Fruit fly (Drosophila melanogaster): ENCODE data around the gene Deaf1.

The Deaf1 gene

dm6 chr3L:19793438-19793998, 24.5 kb upstream of the Deaf1 start, which contains the start of the genes CG42637, Gyc76C and SREBP (continued):
- TF ChIP-seq CG16779 (tag; optimal IDR thresholded peaks at IDR 0.05) (no peak), CG8632 (GFP tag; optimal IDR thresholded peaks at IDR 0.05) (no peak), ss (GFP tag; optimal IDR thresholded peaks at IDR 0.05) (no peak), Eip75B (GFP tag; optimal IDR thresholded peaks at IDR 0.05) (no peak), fkh (GFP tag; optimal IDR thresholded peaks at IDR 0.05) (no peak), vri (GFP tag; optimal IDR thresholded peaks at IDR 0.05) (no peak), CG6163 (GFP tag; IDR thresholded peaks at IDR 0.05) (peak; percentile 48; the same call in 2 of the 3 replicates), CG4318 (GFP tag; optimal IDR thresholded peaks at IDR 0.05) (no peak), CG10669 (GFP tag; optimal IDR thresholded peaks at IDR 0.05) (no peak), Ets21C (GFP tag; optimal IDR thresholded peaks at IDR 0.05) (no peak), spab (GFP tag; optimal IDR thresholded peaks at IDR 0.05) (no peak), Hr4 (GFP tag; optimal IDR thresholded peaks at IDR 0.05) (no peak), CG11762 (GFP tag; optimal IDR thresholded peaks at IDR 0.05; ENCODE audit: insufficient read depth) (no peak), CG31627 (GFP tag; optimal IDR thresholded peaks at IDR 0.05) (no peak), Ets96B (tag; optimal IDR thresholded peaks at IDR 0.05) (no peak), topi (GFP tag; optimal IDR thresholded peaks at IDR 0.05) (no peak), CG9139 (GFP tag; optimal IDR thresholded peaks at IDR 0.05) (no peak), CG8119 (GFP tag; IDR thresholded peaks at IDR 0.05) (no peak)

dm6 chr3L:19794203-19794802, 23.7 kb upstream of the Deaf1 start:
- TF ChIP-seq OdsH (GFP tag; optimal IDR thresholded peaks at IDR 0.05): peak; percentile 89
- TF ChIP-seq CG32006 (GFP tag; optimal IDR thresholded peaks at IDR 0.05): peak; percentile 96
- TF ChIP-seq lz (GFP tag; optimal IDR thresholded peaks at IDR 0.05): peak; percentile 90
- TF ChIP-seq CG15336 (GFP tag; IDR thresholded peaks at IDR 0.05): peak; percentile 83
- peak; percentile 89 for TF ChIP-seq CG11762 (GFP tag; optimal IDR thresholded peaks at IDR 0.05; ENCODE audit: insufficient read depth)
- peak; percentile 93 for TF ChIP-seq CG6808 (GFP tag; optimal IDR thresholded peaks at IDR 0.05)
- peak; percentile 89 for TF ChIP-seq Smox (GFP tag; optimal IDR thresholded peaks at IDR 0.05)
- TF ChIP-seq Eip75B (GFP tag; optimal IDR thresholded peaks at IDR 0.05): peak; percentile 83
- TF ChIP-seq CG6276 (GFP tag; optimal IDR thresholded peaks at IDR 0.05): peak; percentile 94
- TF ChIP-seq achi (GFP tag; optimal IDR thresholded peaks at IDR 0.05): peak; percentile 90
- TF ChIP-seq Blimp-1 (GFP tag; optimal IDR thresholded peaks at IDR 0.05): peak; percentile 63
- TF ChIP-seq Ets96B (tag; optimal IDR thresholded peaks at IDR 0.05): peak; percentile 88
- peak; percentile 64 for TF ChIP-seq Eip93F (GFP tag; optimal IDR thresholded peaks at IDR 0.05)
- TF ChIP-seq vri (GFP tag; optimal IDR thresholded peaks at IDR 0.05): peak; percentile 83
- TF ChIP-seq CG6792 (GFP tag; optimal IDR thresholded peaks at IDR 0.05): peak; percentile 90
- TF ChIP-seq CG9139 (GFP tag; optimal IDR thresholded peaks at IDR 0.05): peak; percentile 58
- no peak for TF ChIP-seq fkh (GFP tag; optimal IDR thresholded peaks at IDR 0.05)
- peak; percentile 85 for TF ChIP-seq Lpt (GFP tag; optimal IDR thresholded peaks at IDR 0.05)
- peak; percentile 87 to 96 for TF ChIP-seq ss (GFP tag; optimal IDR thresholded peaks at IDR 0.05)
- TF ChIP-seq CG3919 (GFP tag; optimal IDR thresholded peaks at IDR 0.05): peak; percentile 89
- TF ChIP-seq esn (GFP tag; optimal IDR thresholded peaks at IDR 0.05): peak; percentile 94
- TF ChIP-seq eg (GFP tag; IDR thresholded peaks at IDR 0.05): peak; percentile 81
- peak; percentile 83 for TF ChIP-seq CG6163 (GFP tag; IDR thresholded peaks at IDR 0.05)
- peak; percentile 69 for TF ChIP-seq CG11902 (GFP tag; optimal IDR thresholded peaks at IDR 0.05)
- peak; percentile 98 for TF ChIP-seq Eip78C (GFP tag)
- TF ChIP-seq CG3032 (tag; optimal IDR thresholded peaks at IDR 0.05): peak; percentile 83
- peak; percentile 76 for TF ChIP-seq cyc (GFP tag; optimal IDR thresholded peaks at IDR 0.05)
- TF ChIP-seq Hr39 (GFP tag; optimal IDR thresholded peaks at IDR 0.05): peak; percentile 86
- peak; percentile 84 for TF ChIP-seq CG16779 (tag; optimal IDR thresholded peaks at IDR 0.05)
- peak; percentile 90 for TF ChIP-seq Sox102F (GFP tag; optimal IDR thresholded peaks at IDR 0.05)
- peak; percentile 77 for TF ChIP-seq Sox15 (GFP tag; optimal IDR thresholded peaks at IDR 0.05)
- peak; percentile 93 for TF ChIP-seq Sox14 (GFP tag; optimal IDR thresholded peaks at IDR 0.05)
- peak; percentile 56 to 97 for TF ChIP-seq salr (GFP tag; optimal IDR thresholded peaks at IDR 0.05)
- peak; percentile 90 for TF ChIP-seq CG4318 (GFP tag; optimal IDR thresholded peaks at IDR 0.05)
- peak; percentile 72 for TF ChIP-seq CG1621 (tag; optimal IDR thresholded peaks at IDR 0.05)
- TF ChIP-seq CG7368 (GFP tag; optimal IDR thresholded peaks at IDR 0.05): peak; percentile 64
- TF ChIP-seq pdm3 (GFP tag; optimal IDR thresholded peaks at IDR 0.05): peak; percentile 90
- peak; percentile 79 for TF ChIP-seq CG8319 (GFP tag; optimal IDR thresholded peaks at IDR 0.05)
- peak; percentile 59 for TF ChIP-seq CG6854 (GFP tag; optimal IDR thresholded peaks at IDR 0.05)
- TF ChIP-seq spab (GFP tag; optimal IDR thresholded peaks at IDR 0.05): peak; percentile 88

Data from whole organism, prepupa.